Fruit fly (Drosophila melanogaster) whole organism, embryonic: ENCODE measurements around the gene CG13921.

ENCODE experiments used
- Adf1 ChIP-seq: fragments of 200-800 bp; sonication (Bioruptor generic); IDR thresholded peaks from 2 replicates; pipeline ENCODE4 v1.3.6; 2022; ENCODE audit warnings: missing biosample characterization, missing genetic modification characterization
- Aef1 ChIP-seq: fragments of 200-800 bp; sonication (Bioruptor generic); IDR thresholded peaks from 3 replicates; pipeline ENCODE4 v1.3.6; 2022; ENCODE audit warnings: missing biosample characterization, missing genetic modification characterization
- CG10543 ChIP-seq: fragments of 200-800 bp; sonication (Bioruptor generic); optimal IDR thresholded peaks from 3 replicates; lab custom pipeline; 2017; ENCODE audit warnings: missing biosample characterization, mild to moderate bottlenecking, missing genetic modification characterization, moderate library complexity
- CG12659 ChIP-seq: fragments of 200-800 bp; sonication (Bioruptor generic); optimal IDR thresholded peaks from 3 replicates; lab custom pipeline; 2017; ENCODE audit warnings: mild to moderate bottlenecking, missing biosample characterization, missing genetic modification reagents, missing genetic modification characterization
- CG13296 ChIP-seq: fragments of 200-800 bp; sonication (Bioruptor generic); optimal IDR thresholded peaks from 3 replicates; lab custom pipeline; 2018; ENCODE audit warnings: missing biosample characterization, mild to moderate bottlenecking, missing genetic modification characterization
- CG14441 ChIP-seq: fragments of 200-800 bp; sonication (Bioruptor generic); IDR thresholded peaks from 2 replicates; pipeline ENCODE4 v1.3.6; 2022; ENCODE audit warnings: missing biosample characterization, missing genetic modification characterization
- CG15011 ChIP-seq: fragments of 200-800 bp; sonication (Bioruptor generic); optimal IDR thresholded peaks from 3 replicates; lab custom pipeline; 2018; ENCODE audit warnings: missing biosample characterization, mild to moderate bottlenecking, missing genetic modification characterization
- CG15269 ChIP-seq: fragments of 200-800 bp; sonication (Bioruptor generic); optimal IDR thresholded peaks from 2 replicates; lab custom pipeline; 2018; ENCODE audit warnings: missing biosample characterization, mild to moderate bottlenecking, missing genetic modification characterization, moderate library complexity
- CG17802 ChIP-seq: fragments of 200-800 bp; sonication (Bioruptor generic); optimal IDR thresholded peaks from 2 replicates; lab custom pipeline; 2018; ENCODE audit warnings: missing biosample characterization, mild to moderate bottlenecking, missing genetic modification characterization, moderate library complexity
- CG2678 ChIP-seq: fragments of 200-800 bp; sonication (Bioruptor generic); optimal IDR thresholded peaks from 3 replicates; lab custom pipeline; 2019; ENCODE audit warnings: missing biosample characterization, mild to moderate bottlenecking, missing genetic modification characterization, moderate library complexity
- CG2889 ChIP-seq: fragments of 200-800 bp; sonication (Bioruptor generic); IDR thresholded peaks from 3 replicates; pipeline ENCODE4 v1.3.6; 2022; ENCODE audit warnings: missing biosample characterization, missing genetic modification characterization
- CG32767 ChIP-seq: fragments of 200-800 bp; sonication (Bioruptor generic); IDR thresholded peaks from 2 replicates; pipeline ENCODE4 v1.3.6; 2022; ENCODE audit warnings: missing biosample characterization, missing genetic modification characterization
- CG3995 ChIP-seq: fragments of 200-800 bp; sonication (Bioruptor generic); optimal IDR thresholded peaks from 3 replicates; lab custom pipeline; 2016; ENCODE audit warnings: missing biosample characterization, missing genetic modification characterization
- CG4328 ChIP-seq: fragments of 200-800 bp; sonication (Bioruptor generic); optimal IDR thresholded peaks from 3 replicates; lab custom pipeline; 2017; ENCODE audit warnings: missing biosample characterization, missing genetic modification reagents, missing genetic modification characterization
- CG5953 ChIP-seq: fragments of 200-800 bp; sonication (Bioruptor generic); IDR thresholded peaks from 2 replicates; pipeline ENCODE4 v1.3.6; 2022; ENCODE audit warnings: missing biosample characterization, missing genetic modification characterization
- CG6854 ChIP-seq: fragments of 200-800 bp; sonication (Bioruptor generic); optimal IDR thresholded peaks from 3 replicates; lab custom pipeline; 2017; ENCODE audit warnings: missing biosample characterization, mild to moderate bottlenecking, missing genetic modification characterization
- CG8281 ChIP-seq: fragments of 200-800 bp; sonication (Bioruptor generic); optimal IDR thresholded peaks from 2 replicates; lab custom pipeline; 2018; ENCODE audit warnings: missing biosample characterization, mild to moderate bottlenecking, missing genetic modification characterization, moderate library complexity
- Dad ChIP-seq: fragments of 200-800 bp; sonication (Bioruptor generic); optimal IDR thresholded peaks from 3 replicates; lab custom pipeline; 2016; ENCODE audit warnings: missing biosample characterization, missing genetic modification characterization
- Fer1 ChIP-seq: fragments of 200-800 bp; sonication (Bioruptor generic); optimal IDR thresholded peaks from 2 replicates; lab custom pipeline; 2017; ENCODE audit warnings: missing biosample characterization, mild to moderate bottlenecking, missing genetic modification characterization
- GATAe ChIP-seq: fragments of 200-800 bp; sonication (Bioruptor generic); conservative IDR thresholded peaks from 2 replicates; pipeline ENCODE4 v1.3.6; 2022; ENCODE audit warnings: missing biosample characterization, missing genetic modification characterization
- Hmr ChIP-seq: fragments of 200-800 bp; sonication (Bioruptor generic); optimal IDR thresholded peaks from 3 replicates; lab custom pipeline; 2017; ENCODE audit warnings: mild to moderate bottlenecking, missing biosample characterization, missing genetic modification reagents, missing genetic modification characterization
- Meics ChIP-seq: fragments of 200-800 bp; sonication (Bioruptor generic); optimal IDR thresholded peaks from 2 replicates; lab custom pipeline; 2017; ENCODE audit warnings: missing biosample characterization, mild to moderate bottlenecking, missing genetic modification characterization
- NC2α ChIP-seq: fragments of 200-800 bp; sonication (Bioruptor generic); optimal IDR thresholded peaks from 2 replicates; lab custom pipeline; 2016; ENCODE audit warnings: missing biosample characterization, missing genetic modification characterization
- NFAT ChIP-seq: fragments of 200-800 bp; sonication (Bioruptor generic); IDR thresholded peaks from 2 replicates; pipeline ENCODE4 v1.3.6; 2022; ENCODE audit warnings: missing biosample characterization, missing genetic modification characterization
- Rfx ChIP-seq: fragments of 200-800 bp; sonication (Bioruptor generic); IDR thresholded peaks from 2 replicates; pipeline ENCODE4 v1.3.6; 2022; ENCODE audit warnings: missing biosample characterization, missing genetic modification characterization
- al ChIP-seq: fragments of 200-800 bp; sonication (Bioruptor generic); IDR thresholded peaks from 2 replicates; pipeline ENCODE4 v1.3.6; 2022; ENCODE audit warnings: missing biosample characterization, missing genetic modification characterization
- br ChIP-seq: fragments of >200 bp; optimal IDR thresholded peaks from 2 replicates; lab custom pipeline; 2017
- cato ChIP-seq: fragments of 200-800 bp; sonication (Bioruptor generic); optimal IDR thresholded peaks from 2 replicates; lab custom pipeline; 2016; ENCODE audit warnings: missing biosample characterization, missing genetic modification characterization, borderline replicate concordance
- da ChIP-seq: fragments of 200-800 bp; sonication (Bioruptor generic); optimal IDR thresholded peaks from 2 replicates; lab custom pipeline; 2016; ENCODE audit warnings: missing biosample characterization, missing genetic modification characterization
- ewg ChIP-seq: fragments of 200-800 bp; sonication (Bioruptor generic); optimal IDR thresholded peaks from 3 replicates; lab custom pipeline; 2017; ENCODE audit warnings: mild to moderate bottlenecking, missing biosample characterization, missing genetic modification reagents, missing genetic modification characterization
- gem ChIP-seq: fragments of 200-800 bp; sonication (Bioruptor generic); optimal IDR thresholded peaks from 2 replicates; lab custom pipeline; 2019; ENCODE audit warnings: missing biosample characterization, mild to moderate bottlenecking, missing genetic modification characterization, moderate library complexity
- gro ChIP-seq: fragments of 200-800 bp; sonication (Bioruptor generic); optimal IDR thresholded peaks from 2 replicates; lab custom pipeline; 2016; ENCODE audit warnings: missing biosample characterization, missing genetic modification characterization
- hkb ChIP-seq, 2 experiments: fragments of 200-800 bp in 1 of 2; fragments of >200 bp in 1 of 2; sonication (Bioruptor generic) in 1 of 2; IDR thresholded peaks in 1 of 2; optimal IDR thresholded peaks in 1 of 2; 2 replicates each; pipeline versions ENCODE4 v1.3.6 to Lab custom; 2017 to 2022; ENCODE audit warnings: missing biosample characterization in 1 of 2, missing genetic modification characterization in 1 of 2
- kay ChIP-seq: fragments of 200-800 bp; sonication (Bioruptor generic); optimal IDR thresholded peaks from 2 replicates; lab custom pipeline; 2016; ENCODE audit warnings: missing biosample characterization, missing genetic modification characterization
- mam ChIP-seq: fragments of 200-800 bp; sonication (Bioruptor generic); optimal IDR thresholded peaks from 3 replicates; lab custom pipeline; 2016; ENCODE audit warnings: missing biosample characterization, missing genetic modification characterization
- nau ChIP-seq: fragments of 200-800 bp; sonication (Bioruptor generic); optimal IDR thresholded peaks from 3 replicates; lab custom pipeline; 2017; ENCODE audit warnings: missing biosample characterization, mild to moderate bottlenecking, missing genetic modification characterization, missing genetic modification reagents
- p53 ChIP-seq: fragments of 200-800 bp; sonication (Bioruptor generic); optimal IDR thresholded peaks from 2 replicates; lab custom pipeline; 2016; ENCODE audit warnings: missing biosample characterization, missing genetic modification characterization
- rib ChIP-seq: fragments of 200-800 bp; sonication (Bioruptor generic); IDR thresholded peaks from 2 replicates; pipeline ENCODE4 v1.3.6; 2022; ENCODE audit warnings: missing biosample characterization, missing genetic modification characterization
- sd ChIP-seq: fragments of 200-800 bp; sonication (Bioruptor generic); optimal IDR thresholded peaks from 3 replicates; lab custom pipeline; 2018; ENCODE audit warnings: missing biosample characterization, mild to moderate bottlenecking, missing genetic modification characterization, moderate library complexity
- sqz ChIP-seq: fragments of 200-800 bp; sonication (Bioruptor generic); optimal IDR thresholded peaks from 3 replicates; lab custom pipeline; 2018; ENCODE audit warnings: missing biosample characterization, mild to moderate bottlenecking, missing genetic modification characterization
- sr ChIP-seq: fragments of 200-800 bp; sonication (Bioruptor generic); IDR thresholded peaks from 3 replicates; pipeline ENCODE4 v1.3.6; 2022; ENCODE audit warnings: missing biosample characterization, missing genetic modification characterization
- wek ChIP-seq: fragments of 200-800 bp; sonication (Bioruptor generic); optimal IDR thresholded peaks from 3 replicates; lab custom pipeline; 2018; ENCODE audit warnings: missing biosample characterization, mild to moderate bottlenecking, missing genetic modification characterization, moderate library complexity
- zf30C ChIP-seq: fragments of 200-800 bp; sonication (Bioruptor generic); optimal IDR thresholded peaks from 3 replicates; lab custom pipeline; 2018; ENCODE audit warnings: missing biosample characterization, mild to moderate bottlenecking, missing genetic modification characterization

Gene CG13921

DNA sequence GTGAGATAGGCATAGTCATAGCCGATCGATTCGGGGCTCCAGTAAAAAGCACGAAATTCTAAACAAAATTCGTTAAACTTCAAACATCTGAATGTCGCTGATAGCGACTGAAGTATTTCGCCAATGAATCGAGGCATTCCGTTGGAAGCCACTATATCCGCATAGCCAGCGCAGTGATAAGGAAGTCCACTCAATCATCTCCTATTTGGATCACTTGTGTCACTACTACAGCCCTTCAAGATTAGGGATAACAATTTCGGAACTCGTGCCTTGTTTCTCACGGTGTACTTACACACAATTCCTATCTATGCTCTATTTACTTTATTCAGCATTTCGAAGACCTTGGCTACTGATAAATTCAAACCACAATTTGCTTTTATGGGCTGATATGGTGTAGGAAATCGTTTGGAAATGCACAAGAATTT is 8.8 kb upstream of the CG13921 start, which contains the start of gene PIG-Wb (continued):
- TF ChIP-seq mam (GFP tag; lab: Kevin White, UChicago): no peak
- TF ChIP-seq Fer1 (GFP tag; lab: Kevin White, UChicago): peak; percentile 65
- TF ChIP-seq Meics (GFP tag; lab: Kevin White, UChicago): peak; percentile 48
- TF ChIP-seq CG14441 (GFP tag; lab: Robert Waterston, UW): peak; percentile 40; the same call in 1 of the 2 replicates
- no peak for TF ChIP-seq br (lab: Kevin White, UChicago)
- TF ChIP-seq CG2678 (tag; lab: Kevin White, UChicago): peak; percentile 57
- no peak for TF ChIP-seq Aef1
- TF ChIP-seq rib (GFP tag; lab: Robert Waterston, UW): no peak
- TF ChIP-seq ewg (GFP tag; lab: Kevin White, UChicago): no peak
- peak; percentile 49 for TF ChIP-seq Hmr (GFP tag; lab: Kevin White, UChicago)
- peak; percentile 4 for TF ChIP-seq Dad (GFP tag; lab: Kevin White, UChicago)
- no peak for TF ChIP-seq CG2889 (GFP tag; lab: Robert Waterston, UW)
- 0 out of 2 replicates have a peak, but pooled peaks have one; percentile 3 for TF ChIP-seq Rfx (GFP tag; lab: Robert Waterston, UW)
- no peak for TF ChIP-seq CG32767 (GFP tag; lab: Robert Waterston, UW)
- no peak for TF ChIP-seq al (GFP tag; lab: Robert Waterston, UW)
- peak; percentile 24 for TF ChIP-seq wek (GFP tag; lab: Kevin White, UChicago)
- no peak for TF ChIP-seq sqz (GFP tag; lab: Kevin White, UChicago)
- TF ChIP-seq CG8281 (tag; lab: Kevin White, UChicago): peak; percentile 7
- TF ChIP-seq sd (tag; lab: Kevin White, UChicago): peak; percentile 98
- TF ChIP-seq CG10543 (GFP tag; lab: Kevin White, UChicago): peak; percentile 82
- peak; percentile 20 for TF ChIP-seq gem (tag; lab: Kevin White, UChicago)
- TF ChIP-seq CG13296: peak; percentile 54
- no peak for TF ChIP-seq gro
- no peak for TF ChIP-seq kay (GFP tag; lab: Kevin White, UChicago)
- TF ChIP-seq da: no peak
- no peak for TF ChIP-seq hkb (optimal IDR thresholded peaks at IDR 0.05; lab: Kevin White, UChicago)
- TF ChIP-seq hkb (GFP tag; IDR thresholded peaks at IDR 0.05; lab: Robert Waterston, UW): 0 out of 2 replicates have a peak, but pooled peaks have one; percentile 35
- peak; percentile 76; the same call in 1 of the 2 replicates for TF ChIP-seq GATAe (GFP tag; lab: Robert Waterston, UW)
- no peak for TF ChIP-seq CG12659 (GFP tag; lab: Kevin White, UChicago)
- no peak for TF ChIP-seq sr (GFP tag; lab: Robert Waterston, UW)
- TF ChIP-seq NC2α (GFP tag; lab: Kevin White, UChicago): no peak
- TF ChIP-seq p53 (GFP tag; lab: Kevin White, UChicago): no peak
- TF ChIP-seq CG6854 (GFP tag; lab: Kevin White, UChicago): peak; percentile 55
- TF ChIP-seq nau (GFP tag; lab: Kevin White, UChicago): peak; percentile 22
- no peak for TF ChIP-seq CG4328
- TF ChIP-seq CG5953 (GFP tag; lab: Robert Waterston, UW): 0 out of 2 replicates have a peak, but pooled peaks have one; percentile 7
- no peak for TF ChIP-seq Adf1 (GFP tag; lab: Robert Waterston, UW)
- peak; percentile 82 for TF ChIP-seq CG3995
- TF ChIP-seq CG15011 (GFP tag; lab: Kevin White, UChicago): peak; percentile 22
- TF ChIP-seq NFAT: no peak
- no peak for TF ChIP-seq CG17802 (tag; lab: Kevin White, UChicago)
- TF ChIP-seq CG15269 (tag; lab: Kevin White, UChicago): peak; percentile 27
- TF ChIP-seq zf30C (GFP tag; lab: Kevin White, UChicago): peak; percentile 72
- TF ChIP-seq cato: no peak
